Fruit fly (Drosophila melanogaster) whole organism, adult: ENCODE results near the gene Ugt316A1.

Experiments used
- CG11617 ChIP-seq: fragments of 200-800 bp; sonication (Bioruptor generic); optimal IDR thresholded peaks from 2 replicates; lab custom pipeline; 2017; ENCODE audit warnings: mild to moderate bottlenecking, missing biosample characterization, missing genetic modification reagents, missing genetic modification characterization
- CG12768 ChIP-seq: fragments of 200-800 bp; sonication (Bioruptor generic); optimal IDR thresholded peaks from 2 replicates; lab custom pipeline; 2017; ENCODE audit warnings: missing biosample characterization, missing genetic modification characterization, mild to moderate bottlenecking, moderate library complexity, missing genetic modification reagents
- CG14711 ChIP-seq: fragments of 200-800 bp; sonication (Bioruptor generic); optimal IDR thresholded peaks from 2 replicates; lab custom pipeline; 2018; ENCODE audit warnings: missing biosample characterization, mild to moderate bottlenecking, missing genetic modification characterization, moderate library complexity
- CG1620 ChIP-seq: fragments of 200-800 bp; sonication (Bioruptor generic); optimal IDR thresholded peaks from 2 replicates; lab custom pipeline; 2016; ENCODE audit warnings: missing biosample characterization, missing genetic modification characterization
- CG33017 ChIP-seq: fragments of 200-800 bp; sonication (Bioruptor generic); optimal IDR thresholded peaks from 2 replicates; lab custom pipeline; 2018; ENCODE audit warnings: missing biosample characterization, mild to moderate bottlenecking, missing genetic modification characterization, moderate library complexity
- CG5204 ChIP-seq: fragments of 200-800 bp; sonication (Bioruptor generic); optimal IDR thresholded peaks from 2 replicates; lab custom pipeline; 2016; ENCODE audit warnings: missing biosample characterization, missing genetic modification characterization
- CG7045 ChIP-seq: fragments of 200-800 bp; sonication (Bioruptor generic); optimal IDR thresholded peaks from 2 replicates; lab custom pipeline; 2017; ENCODE audit warnings: missing biosample characterization, mild to moderate bottlenecking, missing genetic modification characterization
- CG7101 ChIP-seq: fragments of 200-800 bp; sonication (Bioruptor generic); optimal IDR thresholded peaks from 2 replicates; lab custom pipeline; 2018; ENCODE audit warnings: missing biosample characterization, mild to moderate bottlenecking, missing genetic modification characterization, moderate library complexity
- Clk ChIP-seq: fragments of 200-800 bp; sonication (Bioruptor generic); optimal IDR thresholded peaks from 2 replicates; lab custom pipeline; 2017; ENCODE audit warnings: missing biosample characterization, missing genetic modification characterization
- Crg-1 ChIP-seq: fragments of 200-800 bp; sonication (Bioruptor generic); optimal IDR thresholded peaks from 2 replicates; lab custom pipeline; 2016; ENCODE audit warnings: missing biosample characterization, missing genetic modification characterization
- Hr96 ChIP-seq: fragments of 200-800 bp; sonication (Bioruptor generic); optimal IDR thresholded peaks from 2 replicates; lab custom pipeline; 2016; ENCODE audit warnings: missing biosample characterization, missing genetic modification characterization
- Mnt ChIP-seq: fragments of 200-800 bp; sonication (Bioruptor generic); optimal IDR thresholded peaks from 2 replicates; lab custom pipeline; 2016; ENCODE audit warnings: missing biosample characterization, mild to moderate bottlenecking, missing genetic modification characterization
- bab1 ChIP-seq: fragments of 200-800 bp; sonication (Bioruptor generic); optimal IDR thresholded peaks from 3 replicates; lab custom pipeline; 2019; ENCODE audit warnings: missing biosample characterization, mild to moderate bottlenecking, missing genetic modification characterization, moderate library complexity
- cic ChIP-seq: fragments of 200-800 bp; sonication (Bioruptor generic); optimal IDR thresholded peaks from 2 replicates; lab custom pipeline; 2017; ENCODE audit warnings: missing biosample characterization, mild to moderate bottlenecking, missing genetic modification characterization, moderate library complexity
- cnc ChIP-seq, 2 experiments: fragments of >200 bp; optimal IDR thresholded peaks; 2 replicates each; lab custom pipeline; 2017
- kay ChIP-seq: fragments of 200-800 bp; sonication (Bioruptor generic); peaks from one replicate; lab custom pipeline; 2016; ENCODE audit warnings: missing biosample characterization, missing genetic modification characterization, borderline replicate concordance
- ovo ChIP-seq: fragments of 200-800 bp; sonication (Bioruptor generic); optimal IDR thresholded peaks from 2 replicates; lab custom pipeline; 2016; ENCODE audit warnings: missing biosample characterization, missing genetic modification characterization
- pad ChIP-seq: fragments of 200-800 bp; sonication (Bioruptor generic); optimal IDR thresholded peaks from 3 replicates; lab custom pipeline; 2017; ENCODE audit warnings: missing biosample characterization, missing genetic modification characterization, mild to moderate bottlenecking, moderate library complexity, missing genetic modification reagents
- tj ChIP-seq: fragments of 200-800 bp; sonication (Bioruptor generic); optimal IDR thresholded peaks from 3 replicates; lab custom pipeline; 2017; ENCODE audit warnings: missing biosample characterization, mild to moderate bottlenecking, missing genetic modification characterization, moderate library complexity
- toe ChIP-seq: fragments of 200-800 bp; sonication (Bioruptor generic); optimal IDR thresholded peaks from 2 replicates; lab custom pipeline; 2016; ENCODE audit warnings: missing biosample characterization, missing genetic modification characterization

The Ugt316A1 gene

DNA sequence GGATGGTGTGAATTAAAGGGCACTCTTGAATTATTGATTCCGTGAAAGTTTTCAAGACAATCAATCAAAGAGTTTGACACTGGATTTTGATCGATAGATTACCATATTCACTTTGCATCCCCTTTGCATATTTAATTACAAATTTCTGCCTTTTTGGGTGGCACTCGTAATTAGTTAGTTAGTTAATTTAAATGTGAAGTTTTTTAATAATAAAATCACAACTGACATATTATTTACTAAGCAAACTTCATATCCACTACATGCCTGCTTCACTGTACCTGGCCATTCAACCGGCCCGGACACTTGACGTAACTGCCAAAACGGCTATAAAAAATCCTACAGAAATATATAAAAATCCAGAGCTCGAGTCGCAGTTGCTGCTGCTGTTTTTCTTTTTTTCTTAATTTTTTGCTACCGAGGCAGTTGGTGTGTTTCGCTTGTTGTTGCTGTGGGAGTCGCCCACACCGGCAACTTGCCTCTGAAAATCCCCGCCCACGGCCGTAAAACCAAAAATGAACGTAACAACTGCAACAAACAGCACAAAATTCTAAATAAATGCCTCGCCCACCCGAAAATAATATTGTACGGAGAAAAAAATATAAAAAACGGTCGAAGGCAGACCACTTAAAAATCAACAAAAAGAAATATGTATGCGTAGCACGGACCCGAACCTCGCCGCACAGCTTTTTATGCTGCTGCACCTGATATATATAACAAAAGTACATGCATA is 12.2 kb upstream of the Ugt316A1 start:
- TF ChIP-seq toe (GFP tag; lab: Kevin White, UChicago) (no peak), cnc (optimal IDR thresholded peaks at IDR 0.05; lab: Kevin White, UChicago) (no peak), bab1 (GFP tag; lab: Kevin White, UChicago) (no peak), Hr96 (GFP tag; lab: Kevin White, UChicago) (no peak), Crg-1 (no peak), CG11617 (GFP tag; lab: Kevin White, UChicago) (no peak), Clk (no peak), CG7045 (GFP tag; lab: Kevin White, UChicago) (no peak), CG7101 (tag; lab: Kevin White, UChicago) (no peak), Mnt (GFP tag; lab: Kevin White, UChicago) (no peak), CG1620 (no peak), CG33017 (tag; lab: Kevin White, UChicago) (no peak), CG12768 (GFP tag; lab: Kevin White, UChicago) (no peak), CG5204 (GFP tag; lab: Kevin White, UChicago) (no peak)

DNA sequence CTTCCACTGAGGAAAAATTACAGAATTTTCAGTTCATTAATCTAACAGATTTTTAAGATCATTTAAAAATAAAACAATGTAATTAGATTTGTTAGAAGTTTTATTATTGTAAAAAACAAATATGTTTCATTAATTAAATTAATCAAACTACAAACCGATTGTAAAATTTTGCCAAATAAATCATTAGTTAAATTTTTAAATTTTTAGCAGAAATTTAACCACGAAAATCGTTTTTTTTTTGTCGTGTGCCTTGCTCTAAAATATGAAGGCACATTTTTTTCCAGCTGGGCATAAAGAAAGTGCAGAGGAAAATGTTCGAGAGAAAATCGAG is 11.3 kb upstream of the Ugt316A1 start:
- TF ChIP-seq Clk: no peak
- TF ChIP-seq CG7045 (GFP tag; lab: Kevin White, UChicago): no peak
- TF ChIP-seq kay (GFP tag; lab: Kevin White, UChicago): peak; percentile 20

DNA sequence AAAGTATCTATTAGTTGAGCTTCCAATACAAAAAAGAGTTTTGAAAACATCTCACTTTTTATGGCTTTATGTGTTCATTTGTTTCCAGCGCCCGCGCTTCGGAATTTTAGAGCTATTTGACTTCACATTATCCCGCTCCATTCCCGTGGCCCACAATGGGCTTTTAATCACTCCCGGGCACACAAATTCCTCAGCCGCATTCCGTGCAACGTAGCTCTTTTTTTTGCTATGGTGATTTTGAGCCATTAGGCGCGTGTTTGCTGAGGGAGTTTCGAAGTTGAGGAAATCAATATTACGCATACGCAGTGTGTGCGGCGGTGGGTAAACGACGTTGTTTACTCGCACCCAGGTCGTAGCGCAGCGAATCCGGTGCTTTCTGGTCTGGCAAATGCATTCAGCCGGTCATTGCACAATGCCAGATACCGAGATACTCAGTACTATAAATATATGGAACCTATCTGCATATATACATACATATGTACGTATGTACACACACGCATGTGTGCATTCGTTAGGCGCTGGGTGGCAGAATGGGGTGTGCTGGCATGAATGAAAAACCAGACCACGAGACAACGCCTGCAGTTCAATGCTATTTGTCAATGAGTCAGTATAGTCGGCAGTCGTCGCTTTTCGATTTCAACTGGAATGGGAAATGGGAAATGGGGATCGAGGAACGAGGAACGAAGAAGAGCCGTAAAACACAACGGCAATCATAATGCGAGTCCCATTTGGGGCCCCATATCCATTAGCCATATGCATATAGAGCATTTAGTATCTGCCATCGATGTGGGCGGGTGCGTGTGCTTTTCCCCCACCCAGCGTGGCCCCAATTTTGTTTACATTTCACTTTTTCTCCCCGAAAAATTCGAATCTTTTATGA is 10.7 kb upstream of the Ugt316A1 start:
- TF ChIP-seq toe (GFP tag; lab: Kevin White, UChicago) (no peak), CG33017 (tag; lab: Kevin White, UChicago) (no peak), pad (no peak), CG7101 (tag; lab: Kevin White, UChicago) (no peak), Hr96 (GFP tag; lab: Kevin White, UChicago) (no peak), cic (GFP tag; lab: Kevin White, UChicago) (peak; percentile 75), tj (no peak), CG1620 (no peak), Crg-1 (no peak), ovo (GFP tag; lab: Kevin White, UChicago) (no peak), CG12768 (GFP tag; lab: Kevin White, UChicago) (peak; percentile 31), CG11617 (GFP tag; lab: Kevin White, UChicago) (no peak), kay (GFP tag; lab: Kevin White, UChicago) (no peak), Clk (no peak), CG5204 (GFP tag; lab: Kevin White, UChicago) (no peak), CG14711 (tag; lab: Kevin White, UChicago) (no peak), Mnt (GFP tag; lab: Kevin White, UChicago) (peak; percentile 32), bab1 (GFP tag; lab: Kevin White, UChicago) (no peak), cnc (optimal IDR thresholded peaks at IDR 0.05; lab: Kevin White, UChicago) (no peak), CG7045 (GFP tag; lab: Kevin White, UChicago) (no peak)

DNA sequence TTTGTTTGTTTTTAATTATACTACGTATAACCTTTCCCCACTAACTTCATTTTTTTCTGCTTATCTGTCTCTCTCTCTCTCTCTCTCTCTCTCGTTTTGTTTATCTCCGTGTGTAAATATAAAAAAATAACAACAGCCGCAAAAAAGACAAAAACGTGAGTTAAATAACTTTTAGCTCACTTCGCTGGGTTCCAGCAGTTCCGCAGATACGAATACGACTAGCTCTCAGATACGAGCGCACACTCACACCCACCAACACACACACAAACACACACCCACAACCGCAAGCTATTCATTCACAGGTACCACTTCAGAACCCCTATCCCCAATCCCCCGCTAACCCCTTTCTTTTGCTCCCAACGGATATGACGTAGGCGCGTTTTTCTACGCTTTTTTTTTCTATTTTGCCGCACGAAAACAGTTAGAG is 9.6 kb upstream of the Ugt316A1 start:
- TF ChIP-seq CG7045 (GFP tag; lab: Kevin White, UChicago): peak; percentile 71
- no peak for TF ChIP-seq CG1620
- peak; percentile 100 for TF ChIP-seq cic (GFP tag; lab: Kevin White, UChicago)
- peak; percentile 24 for TF ChIP-seq Crg-1
- peak; percentile 16 for TF ChIP-seq pad
- TF ChIP-seq Hr96 (GFP tag; lab: Kevin White, UChicago): no peak
- TF ChIP-seq CG5204 (GFP tag; lab: Kevin White, UChicago): no peak
- peak; percentile 39 for TF ChIP-seq bab1 (GFP tag; lab: Kevin White, UChicago)
- peak; percentile 76 for TF ChIP-seq ovo (GFP tag; lab: Kevin White, UChicago)
- TF ChIP-seq CG12768 (GFP tag; lab: Kevin White, UChicago): peak; percentile 86
- peak; percentile 52 for TF ChIP-seq CG11617 (GFP tag; lab: Kevin White, UChicago)
- TF ChIP-seq CG14711 (tag; lab: Kevin White, UChicago): peak; percentile 31
- TF ChIP-seq cnc (optimal IDR thresholded peaks at IDR 0.05; lab: Kevin White, UChicago): no peak
- TF ChIP-seq tj: peak; percentile 24
- no peak for TF ChIP-seq Mnt (GFP tag; lab: Kevin White, UChicago)
- TF ChIP-seq toe (GFP tag; lab: Kevin White, UChicago): peak; percentile 23
- TF ChIP-seq CG33017 (tag; lab: Kevin White, UChicago): peak; percentile 77
- peak; percentile 93 for TF ChIP-seq kay (GFP tag; lab: Kevin White, UChicago)
- TF ChIP-seq Clk: peak; percentile 10
- peak; percentile 27 for TF ChIP-seq CG7101 (tag; lab: Kevin White, UChicago)

DNA sequence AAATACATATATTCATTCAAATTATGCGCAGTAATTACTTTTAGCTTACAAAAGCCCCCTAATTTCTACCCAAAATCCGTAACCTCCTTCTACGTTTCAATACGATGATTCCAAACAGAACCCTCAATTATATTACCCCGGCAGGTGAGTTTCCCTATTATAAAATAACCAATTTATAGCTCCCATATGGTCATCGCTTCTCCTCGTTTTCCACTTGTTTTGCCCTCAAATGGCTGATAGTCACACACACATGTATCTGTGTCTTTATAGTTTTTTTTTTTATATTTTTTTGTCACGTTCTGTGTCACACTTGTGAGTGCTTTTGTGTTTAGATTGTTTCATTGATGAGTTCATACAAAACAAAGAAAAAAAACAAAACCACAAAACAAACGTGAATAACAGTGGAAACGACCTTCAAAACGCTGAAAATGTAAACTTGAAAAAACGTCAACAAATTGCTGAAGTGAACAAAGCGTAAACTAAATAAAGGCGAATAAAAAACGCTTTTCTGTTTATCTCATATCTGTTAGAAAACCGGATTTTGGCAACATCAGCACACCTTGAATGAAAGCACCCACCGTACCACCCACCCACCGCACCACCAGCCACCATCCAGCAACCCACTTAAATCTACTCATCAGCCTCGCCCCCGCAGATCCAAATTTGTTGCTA is 8.7 kb upstream of the Ugt316A1 start:
- TF ChIP-seq cic (GFP tag; lab: Kevin White, UChicago) (peak; percentile 88), toe (GFP tag; lab: Kevin White, UChicago) (no peak), CG7045 (GFP tag; lab: Kevin White, UChicago) (peak; percentile 32), cnc (optimal IDR thresholded peaks at IDR 0.05; lab: Kevin White, UChicago) (no peak), tj (no peak), kay (GFP tag; lab: Kevin White, UChicago) (peak; percentile 95), CG7101 (tag; lab: Kevin White, UChicago) (peak; percentile 1), CG33017 (tag; lab: Kevin White, UChicago) (no peak), CG5204 (GFP tag; lab: Kevin White, UChicago) (no peak), CG11617 (GFP tag; lab: Kevin White, UChicago) (no peak), Mnt (GFP tag; lab: Kevin White, UChicago) (peak; percentile 20), CG14711 (tag; lab: Kevin White, UChicago) (no peak), bab1 (GFP tag; lab: Kevin White, UChicago) (no peak), Clk (no peak), pad (no peak), CG12768 (GFP tag; lab: Kevin White, UChicago) (peak; percentile 14), Hr96 (GFP tag; lab: Kevin White, UChicago) (no peak), CG1620 (no peak), ovo (GFP tag; lab: Kevin White, UChicago) (peak; percentile 14), Crg-1 (no peak)
